Worm (Caenorhabditis elegans) whole organism, L1 larva: ENCODE data around the gene Y49E10.21.

Experiments used
- C04F5.9 ChIP-seq: sonication (generic microtip); optimal IDR thresholded peaks from 2 replicates; lab custom pipeline; 2016; ENCODE audit warnings: missing genetic modification characterization, missing compliant biosample characterization
- C16A3.4 ChIP-seq: fragments of 150-350 bp; optimal IDR thresholded peaks from 2 replicates; lab custom pipeline; 2014; ENCODE audit warnings: missing biosample characterization, missing genetic modification characterization
- Y116A8C.19 ChIP-seq: sonication (generic microtip); optimal IDR thresholded peaks from 2 replicates; lab custom pipeline; 2016; ENCODE audit warnings: missing compliant biosample characterization, missing genetic modification characterization, borderline replicate concordance
- aly-2 ChIP-seq: fragments of 150-350 bp; optimal IDR thresholded peaks from 2 replicates; lab custom pipeline; 2014; ENCODE audit warnings: missing biosample characterization, missing genetic modification characterization
- ama-1 ChIP-seq: fragments of 150-350 bp; optimal IDR thresholded peaks from 2 replicates; lab custom pipeline; 2014
- blmp-1 ChIP-seq: fragments of 150-350 bp; optimal IDR thresholded peaks from 2 replicates; lab custom pipeline; 2014; ENCODE audit warnings: missing biosample characterization, missing genetic modification characterization
- ceh-63 ChIP-seq: fragments of 200-800 bp; sonication (Bioruptor generic); optimal IDR thresholded peaks from 2 replicates; lab custom pipeline; 2018; ENCODE audit warnings: mild to moderate bottlenecking, missing genetic modification characterization, missing compliant biosample characterization
- ceh-8 ChIP-seq: fragments of 200-800 bp; sonication (Bioruptor generic); optimal IDR thresholded peaks from 2 replicates; lab custom pipeline; 2018; ENCODE audit warnings: mild to moderate bottlenecking, missing genetic modification characterization, moderate library complexity, missing compliant biosample characterization
- ceh-82 ChIP-seq, 3 experiments: fragments of 150-350 bp in 1 of 3; sonication (generic microtip) in 2 of 3; optimal IDR thresholded peaks; 2 replicates each; lab custom pipeline; 2014 to 2017; ENCODE audit warnings: missing biosample characterization in 3 of 3, missing genetic modification characterization in 3 of 3
- ceh-88 ChIP-seq: fragments of 200-800 bp; sonication (Bioruptor generic); IDR thresholded peaks from 2 replicates; pipeline ENCODE4 v1.3.6; 2022; ENCODE audit warnings: missing genetic modification characterization, missing compliant biosample characterization
- ces-1 ChIP-seq: fragments of 150-350 bp; optimal IDR thresholded peaks from 2 replicates; lab custom pipeline; 2014; ENCODE audit warnings: missing biosample characterization, missing genetic modification reagents, missing genetic modification characterization
- dpl-1 ChIP-seq, 3 experiments: fragments of 150-350 bp in 2 of 3; sonication (generic microtip) in 1 of 3; optimal IDR thresholded peaks; 2 replicates each; lab custom pipeline; 2014 to 2017; ENCODE audit warnings: missing biosample characterization in 3 of 3, missing genetic modification characterization in 3 of 3, missing genetic modification reagents in 3 of 3
- dsc-1 ChIP-seq: sonication (generic microtip); optimal IDR thresholded peaks from 2 replicates; lab custom pipeline; 2016; ENCODE audit warnings: mild to moderate bottlenecking, missing genetic modification characterization, missing compliant biosample characterization
- efl-1 ChIP-seq, 4 experiments: fragments of 150-350 bp; optimal IDR thresholded peaks in 3 of 4; peaks in 1 of 4; 1 replicate in 1 of 4; 2 replicates in 3 of 4; lab custom pipeline; 2014; ENCODE audit warnings: missing biosample characterization in 2 of 4, missing genetic modification characterization in 2 of 4, missing genetic modification reagents in 2 of 4
- egl-27 ChIP-seq, 2 experiments: fragments of 150-350 bp in 1 of 2; sonication (generic microtip); optimal IDR thresholded peaks; 3 replicates each; lab custom pipeline; 2017 to 2018; ENCODE audit warnings: missing biosample characterization in 2 of 2, missing genetic modification characterization in 2 of 2, missing genetic modification reagents in 2 of 2
- elt-2 ChIP-seq: sonication (generic microtip); optimal IDR thresholded peaks from 2 replicates; lab custom pipeline; 2016; ENCODE audit warnings: missing genetic modification characterization, mild to moderate bottlenecking, inconsistent platforms, missing compliant biosample characterization, missing genetic modification reagents
- fkh-4 ChIP-seq: sonication (generic microtip); optimal IDR thresholded peaks from 2 replicates; lab custom pipeline; 2016; ENCODE audit warnings: missing compliant biosample characterization, missing genetic modification characterization, borderline replicate concordance
- fkh-8 ChIP-seq: sonication (generic microtip); optimal IDR thresholded peaks from 2 replicates; lab custom pipeline; 2016; ENCODE audit warnings: mild to moderate bottlenecking, missing genetic modification characterization, missing compliant biosample characterization
- hlh-17 ChIP-seq: fragments of 200-800 bp; sonication (Bioruptor generic); optimal IDR thresholded peaks from 2 replicates; lab custom pipeline; 2018; ENCODE audit warnings: missing genetic modification characterization, mild to moderate bottlenecking, missing compliant biosample characterization, moderate library complexity, borderline replicate concordance
- irx-1 ChIP-seq: sonication (generic microtip); optimal IDR thresholded peaks from 2 replicates; lab custom pipeline; 2016; ENCODE audit warnings: missing genetic modification characterization, missing compliant biosample characterization
- jun-1 ChIP-seq: fragments of 150-350 bp; optimal IDR thresholded peaks from 2 replicates; lab custom pipeline; 2014; ENCODE audit warnings: missing biosample characterization, missing genetic modification reagents, missing genetic modification characterization
- lin-35 ChIP-seq, 2 experiments: fragments of 150-350 bp; optimal IDR thresholded peaks; 2 replicates each; lab custom pipeline; 2014; ENCODE audit warnings: missing biosample characterization in 2 of 2, missing genetic modification characterization in 2 of 2, missing genetic modification reagents in 2 of 2
- lir-3 ChIP-seq: sonication (generic microtip); optimal IDR thresholded peaks from 2 replicates; lab custom pipeline; 2016; ENCODE audit warnings: mild to moderate bottlenecking, missing genetic modification characterization, moderate library complexity, missing compliant biosample characterization; ENCODE audit not compliant: poor library complexity
- lsy-2 ChIP-seq, 2 experiments: fragments of 150-350 bp; optimal IDR thresholded peaks; 2 replicates each; lab custom pipeline; 2014; ENCODE audit warnings: missing biosample characterization in 2 of 2, missing genetic modification characterization in 2 of 2
- mab-9 ChIP-seq: fragments of 200-800 bp; sonication (Bioruptor generic); IDR thresholded peaks from 2 replicates; pipeline ENCODE4 v1.3.6; 2022; ENCODE audit warnings: missing genetic modification reagents, missing genetic modification characterization, missing compliant biosample characterization
- mdl-1 ChIP-seq, 2 experiments: fragments of 150-350 bp; optimal IDR thresholded peaks; 2 replicates each; lab custom pipeline; 2014 to 2017; ENCODE audit warnings: missing biosample characterization in 2 of 2, missing genetic modification characterization in 2 of 2, inconsistent platforms in 1 of 2
- mef-2 ChIP-seq: fragments of 150-350 bp; optimal IDR thresholded peaks from 2 replicates; lab custom pipeline; 2014; ENCODE audit warnings: missing biosample characterization, missing genetic modification characterization
- mep-1 ChIP-seq: fragments of 150-350 bp; optimal IDR thresholded peaks from 2 replicates; lab custom pipeline; 2014; ENCODE audit warnings: missing biosample characterization, missing genetic modification characterization
- nhr-11 ChIP-seq: fragments of 150-350 bp; optimal IDR thresholded peaks from 2 replicates; lab custom pipeline; 2014; ENCODE audit warnings: missing biosample characterization, missing genetic modification characterization
- nhr-20 ChIP-seq: sonication (generic microtip); optimal IDR thresholded peaks from 2 replicates; lab custom pipeline; 2016; ENCODE audit warnings: mild to moderate bottlenecking, missing genetic modification characterization, missing compliant biosample characterization
- nhr-28 ChIP-seq: fragments of 150-350 bp; optimal IDR thresholded peaks from 2 replicates; lab custom pipeline; 2014; ENCODE audit warnings: missing biosample characterization, missing genetic modification characterization
- nhr-76 ChIP-seq: sonication (generic microtip); optimal IDR thresholded peaks from 2 replicates; lab custom pipeline; 2017; ENCODE audit warnings: missing biosample characterization, missing genetic modification characterization
- nhr-85 ChIP-seq: sonication (generic microtip); peaks from one replicate; lab custom pipeline; 2016; ENCODE audit warnings: missing genetic modification characterization, inconsistent platforms, missing compliant biosample characterization
- nhr-90 ChIP-seq: sonication (generic microtip); optimal IDR thresholded peaks from 2 replicates; lab custom pipeline; 2016; ENCODE audit warnings: mild to moderate bottlenecking, missing genetic modification characterization, missing compliant biosample characterization; ENCODE audit not compliant: poor library complexity
- pqm-1 ChIP-seq: sonication (generic microtip); optimal IDR thresholded peaks from 3 replicates; lab custom pipeline; 2017; ENCODE audit warnings: missing biosample characterization, missing genetic modification characterization
- skn-1 ChIP-seq: fragments of 150-350 bp; optimal IDR thresholded peaks from 2 replicates; lab custom pipeline; 2014; ENCODE audit warnings: missing biosample characterization, missing genetic modification characterization
- sup-37 ChIP-seq: fragments of 200-800 bp; sonication (Bioruptor generic); optimal IDR thresholded peaks from 2 replicates; lab custom pipeline; 2018; ENCODE audit warnings: mild to moderate bottlenecking, missing genetic modification characterization, missing compliant biosample characterization
- unc-130 ChIP-seq: fragments of 150-350 bp; optimal IDR thresholded peaks from 2 replicates; lab custom pipeline; 2017; ENCODE audit warnings: missing biosample characterization, missing genetic modification characterization, inconsistent platforms
- unc-30 ChIP-seq: sonication (generic microtip); optimal IDR thresholded peaks from 2 replicates; lab custom pipeline; 2017; ENCODE audit warnings: missing biosample characterization, missing genetic modification characterization
- unc-62 ChIP-seq: fragments of 150-350 bp; optimal IDR thresholded peaks from 2 replicates; lab custom pipeline; 2014; ENCODE audit warnings: missing biosample characterization, missing genetic modification reagents, missing genetic modification characterization
- unc-98 ChIP-seq: fragments of 200-800 bp; sonication (Bioruptor generic); IDR thresholded peaks from 2 replicates; pipeline ENCODE4 v1.3.6; 2022; ENCODE audit warnings: missing genetic modification characterization, missing compliant biosample characterization
- vab-15 ChIP-seq: sonication (generic microtip); optimal IDR thresholded peaks from 2 replicates; lab custom pipeline; 2017; ENCODE audit warnings: missing genotype, mild to moderate bottlenecking, missing genetic modification characterization, missing compliant biosample characterization
- xbp-1 ChIP-seq: sonication (generic microtip); optimal IDR thresholded peaks from 2 replicates; lab custom pipeline; 2016; ENCODE audit warnings: missing genetic modification characterization, missing compliant biosample characterization
- ztf-4 ChIP-seq: fragments of 150-350 bp; optimal IDR thresholded peaks from 2 replicates; lab custom pipeline; 2014; ENCODE audit warnings: missing biosample characterization, missing genetic modification characterization

Y49E10.21 gene

DNA sequence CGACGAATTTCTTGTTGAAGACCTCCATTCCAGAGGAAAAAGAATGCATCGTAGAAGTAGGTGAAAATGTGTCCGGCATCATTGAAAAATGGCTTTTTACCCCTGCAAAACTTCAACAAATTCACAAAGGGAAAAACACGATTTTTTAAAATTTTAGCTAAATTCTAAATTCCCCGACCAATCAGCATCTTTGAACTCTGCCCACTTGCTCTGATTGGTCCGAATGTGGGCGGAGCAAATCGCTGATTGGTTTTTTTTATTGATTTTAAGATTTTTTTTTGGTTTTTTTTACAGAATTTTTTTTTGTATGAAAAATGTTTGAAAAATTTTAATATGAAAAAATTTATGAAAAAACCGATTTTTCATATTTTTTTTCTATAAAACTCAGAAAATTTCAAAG lies 13.5 kb upstream of the Y49E10.21 start:
- TF ChIP-seq blmp-1 (tag; lab: Kevin White, UChicago) (no peak), Y116A8C.19 (no peak), unc-62 (no peak), C16A3.4 (tag; lab: Kevin White, UChicago) (no peak), nhr-11 (tag; lab: Kevin White, UChicago) (no peak), ceh-82 (tag; optimal IDR thresholded peaks at IDR 0.05; lab: Kevin White, UChicago) (no peak), sup-37 (no peak), skn-1 (tag; lab: Kevin White, UChicago) (no peak)

DNA sequence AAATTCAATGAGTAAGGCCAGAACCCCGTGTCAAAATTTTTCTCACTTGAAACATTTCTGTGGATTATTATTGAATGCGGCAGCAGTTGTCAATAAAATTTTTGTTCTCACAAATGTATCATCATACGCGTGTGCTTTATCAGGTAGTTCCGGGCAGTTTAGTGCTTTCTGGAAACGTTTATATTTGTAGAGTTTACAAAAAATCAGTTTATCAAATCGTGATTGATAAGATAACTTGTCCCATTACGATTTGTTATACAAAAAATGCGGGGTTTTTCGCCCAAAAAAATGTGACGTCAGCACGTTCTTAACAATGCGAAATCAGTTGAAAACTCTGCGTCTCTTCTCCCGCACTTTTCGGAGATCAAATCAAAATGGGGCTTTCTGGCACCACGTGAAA lies 12.2 kb upstream of the Y49E10.21 start:
- TF ChIP-seq dsc-1 (tag; lab: Kevin White, UChicago) (no peak), fkh-4 (no peak), ceh-63 (GFP tag; lab: Kevin White, UChicago) (no peak), lir-3 (no peak), lin-35 (GFP tag; optimal IDR thresholded peaks at IDR 0.05; lab: Kevin White, UChicago) (peak in 1 of 2 experiments; percentile 15), nhr-85 (no peak), pqm-1 (tag; lab: Kevin White, UChicago) (no peak), hlh-17 (GFP tag; lab: Kevin White, UChicago) (no peak), xbp-1 (tag; lab: Kevin White, UChicago) (no peak), mef-2 (tag; lab: Kevin White, UChicago) (no peak), elt-2 (tag; lab: Kevin White, UChicago) (peak; percentile 90), efl-1 (optimal IDR thresholded peaks at IDR 0.05; lab: Kevin White, UChicago) (no peak), efl-1 (GFP tag; optimal IDR thresholded peaks at IDR 0.05 in 1 of 2; lab: Kevin White, UChicago) (peak in 1 of 2 experiments; percentile 62), ama-1 (lab: Kevin White, UChicago) (no peak), nhr-28 (tag; lab: Kevin White, UChicago) (no peak), egl-27 (tag; optimal IDR thresholded peaks at IDR 0.05; lab: Kevin White, UChicago) (no peak), ceh-88 (no peak), fkh-8 (no peak)
- TF ChIP-seq, all 84 proteins: peak for 3

DNA sequence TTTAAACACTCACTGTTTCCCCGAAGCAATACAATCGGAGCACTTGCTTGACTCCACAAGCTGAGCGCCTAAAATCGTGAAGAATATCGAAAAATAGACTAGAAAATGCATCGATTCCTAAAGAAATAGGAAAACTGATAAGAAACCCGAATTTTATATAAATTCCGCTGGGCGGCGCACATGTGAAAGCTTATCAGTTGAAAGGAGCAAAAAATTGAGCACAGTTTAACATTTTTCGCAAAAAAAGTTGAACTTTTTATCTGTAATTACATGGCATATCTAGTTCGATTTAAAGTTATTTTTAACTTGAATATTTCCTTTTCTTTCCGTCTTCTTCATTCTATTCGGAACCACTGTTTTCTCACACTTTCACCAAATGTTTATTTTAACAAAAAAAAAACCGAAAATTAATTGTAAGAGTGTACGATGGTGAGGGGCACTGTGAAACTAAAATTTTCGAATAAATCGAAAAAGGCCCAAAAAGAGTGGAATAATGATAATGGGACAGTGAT lies 11.3 kb upstream of the Y49E10.21 start, which contains the start of gene Y49E10.18:
Y49E10.18 (minus strand) TSS at position 116 of the 512 bp plus-strand sequence.
- TF ChIP-seq unc-130 (tag; lab: Kevin White, UChicago) (no peak), elt-2 (tag; lab: Kevin White, UChicago) (peak; percentile 81), nhr-20 (peak; percentile 21), skn-1 (tag; lab: Kevin White, UChicago) (no peak), ces-1 (GFP tag; lab: Kevin White, UChicago) (no peak), nhr-76 (tag; lab: Kevin White, UChicago) (no peak)

DNA sequence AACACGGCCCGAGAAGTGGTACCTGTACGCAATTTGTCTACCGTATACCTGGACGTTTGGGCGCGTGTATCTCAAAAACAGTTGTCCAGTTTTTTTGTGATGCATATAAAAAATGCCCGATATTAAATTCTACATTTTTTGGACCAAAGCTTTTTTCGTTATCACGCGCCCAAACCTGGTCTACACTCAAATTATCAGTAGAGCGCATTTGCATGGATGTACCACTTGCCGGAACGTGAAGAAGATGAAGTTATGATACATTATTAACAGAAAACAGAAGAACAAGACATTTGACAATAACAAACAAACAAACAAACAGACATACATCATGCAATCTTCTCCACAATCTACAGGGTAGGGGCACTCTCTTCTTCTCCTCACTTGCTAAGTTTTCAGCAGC lies 9.8 kb upstream of the Y49E10.21 start:
- TF ChIP-seq efl-1 (optimal IDR thresholded peaks at IDR 0.05; lab: Kevin White, UChicago), result peak; percentile 8 to 45
- TF ChIP-seq efl-1 (GFP tag; optimal IDR thresholded peaks at IDR 0.05 in 1 of 2; lab: Kevin White, UChicago), result peak; percentile 39 to 86
- TF ChIP-seq dpl-1 (GFP tag; optimal IDR thresholded peaks at IDR 0.05; lab: Kevin White, UChicago), result peak in 2 of 3 experiments; percentile 24 to 55
- TF ChIP-seq lsy-2 (tag; optimal IDR thresholded peaks at IDR 0.05; lab: Kevin White, UChicago), result peak in 1 of 2 experiments; percentile 56
- TF ChIP-seq lin-35 (GFP tag; optimal IDR thresholded peaks at IDR 0.05; lab: Kevin White, UChicago), result peak; percentile 11 to 61

DNA sequence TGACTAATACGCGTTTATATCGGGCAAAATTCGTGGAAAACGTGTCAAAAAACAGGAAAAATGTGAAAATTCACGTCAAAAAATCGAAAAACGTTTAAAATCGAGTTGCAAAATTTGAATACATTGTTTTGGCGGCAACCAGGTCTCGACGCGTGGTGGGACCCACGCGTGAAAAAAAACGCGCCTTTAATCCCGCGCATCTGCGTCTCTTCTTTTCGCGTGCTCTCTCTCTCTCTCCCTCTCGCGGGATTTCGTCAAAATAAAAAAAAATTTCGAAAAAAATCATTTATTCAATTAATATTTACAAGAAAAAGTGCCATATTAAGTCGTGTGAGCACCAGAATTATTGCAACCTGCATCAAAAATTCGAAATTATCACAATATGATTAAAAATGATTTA lies 4.1 kb upstream of the Y49E10.21 start, which contains the start of gene ani-1:
ani-1 (minus strand) TSS at position 61 of the 400 bp plus-strand sequence.
- TF ChIP-seq nhr-90 (tag; lab: Kevin White, UChicago), result peak; percentile 49
- no peak for TF ChIP-seq unc-30 (tag; lab: Kevin White, UChicago)
- TF ChIP-seq ceh-82 (tag; optimal IDR thresholded peaks at IDR 0.05; lab: Kevin White, UChicago), result peak; percentile 35 to 83 (median 60)
- TF ChIP-seq dsc-1 (tag; lab: Kevin White, UChicago), result peak; percentile 19
- TF ChIP-seq vab-15 (tag; lab: Kevin White, UChicago), result no peak
- no peak for TF ChIP-seq lir-3
- no peak for TF ChIP-seq C04F5.9 (tag; lab: Kevin White, UChicago)
- TF ChIP-seq mdl-1 (tag; optimal IDR thresholded peaks at IDR 0.05; lab: Kevin White, UChicago), result peak in 1 of 2 experiments; percentile 46
- TF ChIP-seq irx-1 (tag; lab: Kevin White, UChicago), result peak; percentile 36
- peak; percentile 20 for TF ChIP-seq ztf-4 (tag; lab: Kevin White, UChicago)
- no peak for TF ChIP-seq mab-9 (GFP tag; lab: Robert Waterston, UW)
- TF ChIP-seq ceh-8 (GFP tag; lab: Kevin White, UChicago), result peak; percentile 45
- TF ChIP-seq unc-98 (GFP tag; lab: Robert Waterston, UW), result no peak
- TF ChIP-seq jun-1 (tag; lab: Kevin White, UChicago), result no peak
- peak; percentile 69 for TF ChIP-seq mep-1 (tag; lab: Kevin White, UChicago)
- no peak for TF ChIP-seq aly-2 (tag; lab: Kevin White, UChicago)
- peak; percentile 56 for TF ChIP-seq fkh-8
- TF ChIP-seq ceh-63 (GFP tag; lab: Kevin White, UChicago), result no peak
- TF ChIP-seq mef-2 (tag; lab: Kevin White, UChicago), result no peak
